Worm (Caenorhabditis elegans): Measurements from ENCODE around the gene W04E12.4.
"Not testable (repeated sequence)": the region's sequence is repeated elsewhere in the genome, so short reads cannot be mapped to it uniquely, and the experiment has no call there.

Gene W04E12.4

ce11 chrV:19743305-19743704 lies at the start of gene W04E12.4:
Gene W04E12.4, plus strand, starts transcription at chrV:19743605.
- TF ChIP-seq ceh-43 (GFP tag; optimal IDR thresholded peaks at IDR 0.05) (no peak), M03D4.4 (tag; optimal IDR thresholded peaks at IDR 0.05) (no peak), bed-3 (GFP tag; optimal IDR thresholded peaks at IDR 0.05) (no peak), nhr-12 (tag; optimal IDR thresholded peaks at IDR 0.05) (no peak), nhr-2 (tag; optimal IDR thresholded peaks at IDR 0.05) (no peak), cnd-1 (tag; optimal IDR thresholded peaks at IDR 0.05) (no peak), sem-2 (GFP tag; optimal IDR thresholded peaks at IDR 0.05) (no peak), nhr-28 (tag; optimal IDR thresholded peaks at IDR 0.05) (no peak), lin-32 (GFP tag; optimal IDR thresholded peaks at IDR 0.05) (no peak)

ce11 chrV:19697348-19698172 lies 45.8 kb upstream of the W04E12.4 start, which contains the start of the genes Y43F8C.13 and ani-3:
Gene Y43F8C.13, minus strand, starts transcription at chrV:19697398.
Gene ani-3, plus strand, starts transcription at chrV:19697732.
- TF ChIP-seq sem-2 (GFP tag; optimal IDR thresholded peaks at IDR 0.05) (no peak), ceh-39 (tag; optimal IDR thresholded peaks at IDR 0.05) (no peak), ces-1 (GFP tag; optimal IDR thresholded peaks at IDR 0.05) (no peak), ceh-83 (GFP tag; optimal IDR thresholded peaks at IDR 0.05) (no peak), ceh-43 (GFP tag; optimal IDR thresholded peaks at IDR 0.05) (no peak), unc-62 (GFP tag; optimal IDR thresholded peaks at IDR 0.05) (no peak), ham-2 (GFP tag; optimal IDR thresholded peaks at IDR 0.05) (no peak), elt-3 (tag; optimal IDR thresholded peaks at IDR 0.05) (no peak)

- TF ChIP-seq flh-1 (GFP tag; optimal IDR thresholded peaks at IDR 0.05) (no peak), lin-13 (tag; optimal IDR thresholded peaks at IDR 0.05) (no peak), unc-39 (tag; optimal IDR thresholded peaks at IDR 0.05) (no peak), nhr-28 (tag; optimal IDR thresholded peaks at IDR 0.05) (no peak), hlh-1 (tag; optimal IDR thresholded peaks at IDR 0.05) (no peak), nhr-76 (tag; optimal IDR thresholded peaks at IDR 0.05) (no peak), zip-8 (tag; optimal IDR thresholded peaks at IDR 0.05) (no peak), elt-3 (tag; optimal IDR thresholded peaks at IDR 0.05) (no peak), cnd-1 (tag; optimal IDR thresholded peaks at IDR 0.05) (no peak), ham-2 (GFP tag; optimal IDR thresholded peaks at IDR 0.05) (no peak), unc-120 (tag; optimal IDR thresholded peaks at IDR 0.05; ENCODE audit: poor library complexity, severe bottlenecking) (no peak), mep-1 (tag; optimal IDR thresholded peaks at IDR 0.05) (no peak)
Measured at ce11 chrV:19708849-19709248, 34.6 kb upstream of the W04E12.4 start, which contains the start of gene srv-3. Gene srv-3, minus strand, starts transcription at chrV:19708949.

- not testable (repeated sequence) for TF ChIP-seq nhr-2, nhr-237, snpc-4 (tag; optimal IDR thresholded peaks at IDR 0.05)
Measured at ce11 chrV:19710514-19710913, 32.9 kb upstream of the W04E12.4 start, which contains the start of gene Y43F8C.15. Gene Y43F8C.15, minus strand, starts transcription at chrV:19710614.

- TF ChIP-seq unc-39 (tag; optimal IDR thresholded peaks at IDR 0.05); ceh-83 (GFP tag; optimal IDR thresholded peaks at IDR 0.05); tbx-8 (GFP tag; optimal IDR thresholded peaks at IDR 0.05): not testable (repeated sequence)
Measured at ce11 chrV:19711646-19712045, 31.8 kb upstream of the W04E12.4 start, which contains the start of gene Y43F8C.23. Gene Y43F8C.23, minus strand, starts transcription at chrV:19711746.

ce11 chrV:19715419-19715818 lies 28.0 kb upstream of the W04E12.4 start, which contains the start of gene Y43F8C.16:
Gene Y43F8C.16, minus strand, starts transcription at chrV:19715519.
- TF ChIP-seq cnd-1 (tag; optimal IDR thresholded peaks at IDR 0.05) (no peak), ztf-11 (tag; optimal IDR thresholded peaks at IDR 0.05) (no peak), drap-1 (GFP tag; optimal IDR thresholded peaks at IDR 0.05) (no peak), ceh-39 (tag; optimal IDR thresholded peaks at IDR 0.05) (no peak), mls-2 (tag; optimal IDR thresholded peaks at IDR 0.05) (no peak), ceh-43 (GFP tag; optimal IDR thresholded peaks at IDR 0.05) (no peak), snpc-4 (tag; optimal IDR thresholded peaks at IDR 0.05) (no peak)
